Fruit fly (Drosophila melanogaster) whole organism, embryonic: ENCODE results near the gene mil.

Source experiments
- Antp ChIP-seq: fragments of 200-800 bp; sonication (Bioruptor generic); optimal IDR thresholded peaks from 3 replicates; lab custom pipeline; 2016; ENCODE audit warnings: missing biosample characterization, missing genetic modification characterization
- B-H2 ChIP-seq: fragments of 200-800 bp; sonication (Bioruptor generic); optimal IDR thresholded peaks from 2 replicates; lab custom pipeline; 2018; ENCODE audit warnings: missing biosample characterization, mild to moderate bottlenecking, missing genetic modification characterization
- CG11247 ChIP-seq: fragments of 200-800 bp; sonication (Bioruptor generic); IDR thresholded peaks from 2 replicates; pipeline ENCODE4 v1.3.6; 2022; ENCODE audit warnings: missing biosample characterization, missing genetic modification characterization
- CG13296 ChIP-seq: fragments of 200-800 bp; sonication (Bioruptor generic); optimal IDR thresholded peaks from 3 replicates; lab custom pipeline; 2018; ENCODE audit warnings: missing biosample characterization, mild to moderate bottlenecking, missing genetic modification characterization
- CG13624 ChIP-seq: fragments of 200-800 bp; sonication (Bioruptor generic); optimal IDR thresholded peaks from 2 replicates; lab custom pipeline; 2016; ENCODE audit warnings: missing biosample characterization, missing genetic modification characterization
- CG2120 ChIP-seq: fragments of 200-800 bp; sonication (Bioruptor generic); optimal IDR thresholded peaks from 3 replicates; lab custom pipeline; 2016; ENCODE audit warnings: missing biosample characterization, missing genetic modification characterization
- CG2889 ChIP-seq: fragments of 200-800 bp; sonication (Bioruptor generic); IDR thresholded peaks from 3 replicates; pipeline ENCODE4 v1.3.6; 2022; ENCODE audit warnings: missing biosample characterization, missing genetic modification characterization
- CG32767 ChIP-seq: fragments of 200-800 bp; sonication (Bioruptor generic); IDR thresholded peaks from 2 replicates; pipeline ENCODE4 v1.3.6; 2022; ENCODE audit warnings: missing biosample characterization, missing genetic modification characterization
- CG33557 ChIP-seq: fragments of 200-800 bp; sonication (Bioruptor generic); optimal IDR thresholded peaks from 2 replicates; lab custom pipeline; 2019; ENCODE audit warnings: missing biosample characterization, mild to moderate bottlenecking, missing genetic modification characterization, moderate library complexity
- CG4424 ChIP-seq: fragments of 200-800 bp; sonication (Bioruptor generic); optimal IDR thresholded peaks from 3 replicates; lab custom pipeline; 2016; ENCODE audit warnings: missing biosample characterization, missing genetic modification characterization
- CG4617 ChIP-seq: fragments of 200-800 bp; sonication (Bioruptor generic); optimal IDR thresholded peaks from 3 replicates; lab custom pipeline; 2016; ENCODE audit warnings: missing biosample characterization, missing genetic modification characterization, borderline replicate concordance
- CG6272 ChIP-seq: fragments of 200-800 bp; sonication (Bioruptor generic); IDR thresholded peaks from 2 replicates; pipeline ENCODE4 v1.3.6; 2022; ENCODE audit warnings: missing biosample characterization, missing genetic modification characterization
- CG6654 ChIP-seq: fragments of 200-800 bp; sonication (Bioruptor generic); optimal IDR thresholded peaks from 2 replicates; lab custom pipeline; 2017; ENCODE audit warnings: missing biosample characterization, mild to moderate bottlenecking, missing genetic modification characterization
- CG6791 ChIP-seq: fragments of 200-800 bp; sonication (Bioruptor generic); IDR thresholded peaks from 3 replicates; pipeline ENCODE4 v1.3.6; 2022; ENCODE audit warnings: missing biosample characterization, missing genetic modification characterization; ENCODE audit not compliant: partially characterized antibody
- CG6813 ChIP-seq: fragments of 200-800 bp; sonication (Bioruptor generic); optimal IDR thresholded peaks from 2 replicates; lab custom pipeline; 2017; ENCODE audit warnings: missing biosample characterization, missing genetic modification characterization, mild to moderate bottlenecking, moderate library complexity, missing genetic modification reagents
- CG7357 ChIP-seq: fragments of 200-800 bp; sonication (Bioruptor generic); IDR thresholded peaks from 3 replicates; pipeline ENCODE4 v1.3.6; 2022; ENCODE audit warnings: missing biosample characterization, missing genetic modification characterization
- CG9727 ChIP-seq: fragments of 200-800 bp; sonication (Bioruptor generic); optimal IDR thresholded peaks from 3 replicates; lab custom pipeline; 2017; ENCODE audit warnings: missing biosample characterization, mild to moderate bottlenecking, missing genetic modification characterization
- CTCF ChIP-seq: fragments of 200-800 bp; sonication (Bioruptor generic); optimal IDR thresholded peaks from 2 replicates; lab custom pipeline; 2017; ENCODE audit warnings: missing biosample characterization, mild to moderate bottlenecking, missing genetic modification characterization, moderate library complexity
- HHEX ChIP-seq: fragments of 200-800 bp; sonication (Bioruptor generic); optimal IDR thresholded peaks from 3 replicates; lab custom pipeline; 2017; ENCODE audit warnings: missing biosample characterization, mild to moderate bottlenecking, missing genetic modification characterization, missing genetic modification reagents
- Lpt ChIP-seq: fragments of >200 bp; optimal IDR thresholded peaks from 2 replicates; lab custom pipeline; 2018; ENCODE audit warnings: missing biosample characterization, missing genetic modification characterization
- Meics ChIP-seq: fragments of 200-800 bp; sonication (Bioruptor generic); optimal IDR thresholded peaks from 2 replicates; lab custom pipeline; 2017; ENCODE audit warnings: missing biosample characterization, mild to moderate bottlenecking, missing genetic modification characterization
- Nf-YC ChIP-seq: fragments of 200-800 bp; optimal IDR thresholded peaks from 3 replicates; lab custom pipeline; 2019; ENCODE audit warnings: missing biosample characterization, mild to moderate bottlenecking, missing genetic modification characterization, moderate library complexity
- Oaz ChIP-seq: fragments of 200-800 bp; sonication (Bioruptor generic); IDR thresholded peaks from 2 replicates; pipeline ENCODE4 v1.3.6; 2022; ENCODE audit warnings: missing biosample characterization, missing genetic modification characterization
- Sox102F ChIP-seq: fragments of 200-800 bp; sonication (Bioruptor generic); optimal IDR thresholded peaks from 2 replicates; lab custom pipeline; 2018; ENCODE audit warnings: missing biosample characterization, mild to moderate bottlenecking, missing genetic modification characterization, moderate library complexity
- Spps ChIP-seq: fragments of 200-800 bp; sonication (Bioruptor generic); optimal IDR thresholded peaks from 2 replicates; lab custom pipeline; 2018; ENCODE audit warnings: missing biosample characterization, mild to moderate bottlenecking, missing genetic modification characterization
- Stat92E ChIP-seq, 3 experiments: fragments of >200 bp in 2 of 3; fragments of 200-800 bp in 1 of 3; sonication (Bioruptor generic) in 1 of 3; optimal IDR thresholded peaks; 2 replicates each; lab custom pipeline; 2017 to 2019; ENCODE audit warnings: missing biosample characterization in 3 of 3, missing genetic modification characterization in 3 of 3, mild to moderate bottlenecking in 1 of 3, moderate library complexity in 1 of 3
- Tbp ChIP-seq: fragments of >200 bp; optimal IDR thresholded peaks from 2 replicates; lab custom pipeline; 2018; ENCODE audit warnings: missing biosample characterization, missing genetic modification characterization
- Usf ChIP-seq: fragments of 200-800 bp; sonication (Bioruptor generic); optimal IDR thresholded peaks from 2 replicates; lab custom pipeline; 2017; ENCODE audit warnings: missing genotype, missing biosample characterization, missing genetic modification characterization
- Vsx1 ChIP-seq: fragments of 200-800 bp; sonication (Bioruptor generic); optimal IDR thresholded peaks from 2 replicates; lab custom pipeline; 2017; ENCODE audit warnings: missing biosample characterization, mild to moderate bottlenecking, missing genetic modification characterization, missing genetic modification reagents
- bigmax ChIP-seq: fragments of 200-800 bp; sonication (Bioruptor generic); optimal IDR thresholded peaks from 2 replicates; lab custom pipeline; 2018; ENCODE audit warnings: missing biosample characterization, mild to moderate bottlenecking, missing genetic modification characterization
- dmrt11E ChIP-seq: fragments of 200-800 bp; sonication (Bioruptor generic); optimal IDR thresholded peaks from 3 replicates; lab custom pipeline; 2018; ENCODE audit warnings: missing biosample characterization, mild to moderate bottlenecking, missing genetic modification characterization, moderate library complexity
- dmrt99B ChIP-seq: fragments of 200-800 bp; sonication (Bioruptor generic); optimal IDR thresholded peaks from 2 replicates; lab custom pipeline; 2018; ENCODE audit warnings: missing biosample characterization, mild to moderate bottlenecking, missing genetic modification characterization, moderate library complexity
- eyg ChIP-seq: fragments of 200-800 bp; sonication (Bioruptor generic); optimal IDR thresholded peaks from 3 replicates; lab custom pipeline; 2016; ENCODE audit warnings: missing biosample characterization, missing genetic modification characterization
- fd3F ChIP-seq: fragments of 200-800 bp; sonication (Bioruptor generic); optimal IDR thresholded peaks from 2 replicates; lab custom pipeline; 2018; ENCODE audit warnings: missing biosample characterization, mild to moderate bottlenecking, missing genetic modification characterization, moderate library complexity
- hb ChIP-seq: fragments of 200-800 bp; sonication (Bioruptor generic); IDR thresholded peaks from 3 replicates; pipeline ENCODE4 v1.3.6; 2022; ENCODE audit warnings: missing biosample characterization, missing genetic modification characterization; ENCODE audit not compliant: partially characterized antibody
- jing ChIP-seq: fragments of 200-800 bp; sonication (Bioruptor generic); optimal IDR thresholded peaks from 2 replicates; lab custom pipeline; 2018; ENCODE audit warnings: missing biosample characterization, mild to moderate bottlenecking, missing genetic modification characterization
- lilli ChIP-seq: fragments of 200-800 bp; sonication (Bioruptor generic); optimal IDR thresholded peaks from 3 replicates; lab custom pipeline; 2016; ENCODE audit warnings: missing biosample characterization, missing genetic modification characterization
- lmd ChIP-seq: fragments of 200-800 bp; sonication (Bioruptor generic); IDR thresholded peaks from 2 replicates; pipeline ENCODE4 v1.3.6; 2022; ENCODE audit warnings: missing biosample characterization, missing genetic modification characterization
- lola ChIP-seq, 3 experiments: fragments of >200 bp in 2 of 3; fragments of 200-800 bp in 1 of 3; sonication (Bioruptor generic) in 1 of 3; optimal IDR thresholded peaks; 2 replicates each; lab custom pipeline; 2017 to 2019; ENCODE audit warnings: missing biosample characterization in 3 of 3, missing genetic modification characterization in 3 of 3, mild to moderate bottlenecking in 1 of 3, moderate library complexity in 1 of 3
- pb ChIP-seq: fragments of 200-800 bp; sonication (Bioruptor generic); optimal IDR thresholded peaks from 3 replicates; lab custom pipeline; 2016; ENCODE audit warnings: missing biosample characterization, missing genetic modification characterization
- pfk ChIP-seq: fragments of 200-800 bp; sonication (Bioruptor generic); optimal IDR thresholded peaks from 2 replicates; lab custom pipeline; 2018; ENCODE audit warnings: missing biosample characterization, mild to moderate bottlenecking, missing genetic modification characterization, moderate library complexity
- ranshi ChIP-seq: fragments of 200-800 bp; sonication (Bioruptor generic); IDR thresholded peaks from 2 replicates; pipeline ENCODE4 v1.3.6; 2022; ENCODE audit warnings: missing biosample characterization, missing genetic modification characterization
- repo ChIP-seq: fragments of 200-800 bp; sonication (Bioruptor generic); optimal IDR thresholded peaks from 2 replicates; lab custom pipeline; 2016; ENCODE audit warnings: missing biosample characterization, missing genetic modification characterization
- sna ChIP-seq: fragments of 200-800 bp; sonication (Bioruptor generic); IDR thresholded peaks from 2 replicates; pipeline ENCODE4 v1.3.6; 2022; ENCODE audit warnings: missing biosample characterization, missing genetic modification characterization; ENCODE audit not compliant: partially characterized antibody
- tin ChIP-seq: fragments of 200-800 bp; sonication (Bioruptor generic); optimal IDR thresholded peaks from 3 replicates; lab custom pipeline; 2016; ENCODE audit warnings: missing biosample characterization, missing genetic modification characterization
- tup ChIP-seq: fragments of 200-800 bp; sonication (Bioruptor generic); optimal IDR thresholded peaks from 2 replicates; lab custom pipeline; 2016; ENCODE audit warnings: missing biosample characterization, mild to moderate bottlenecking, missing genetic modification characterization, moderate library complexity
- vnd ChIP-seq: fragments of 200-800 bp; sonication (Bioruptor generic); IDR thresholded peaks from 3 replicates; pipeline ENCODE4 v1.3.6; 2022; ENCODE audit warnings: missing biosample characterization, missing genetic modification characterization; ENCODE audit not compliant: partially characterized antibody
- vvl ChIP-seq: fragments of 200-800 bp; sonication (Bioruptor generic); IDR thresholded peaks from 2 replicates; pipeline ENCODE4 v1.3.6; 2022; ENCODE audit warnings: missing biosample characterization, missing genetic modification characterization
- wdn ChIP-seq: fragments of 200-800 bp; sonication (Bioruptor generic); IDR thresholded peaks from 2 replicates; pipeline ENCODE4 v1.3.6; 2022; ENCODE audit warnings: missing biosample characterization, missing genetic modification characterization
- zfh2 ChIP-seq: fragments of 200-800 bp; sonication (Bioruptor generic); optimal IDR thresholded peaks from 2 replicates; lab custom pipeline; 2016; ENCODE audit warnings: missing biosample characterization, missing genetic modification characterization

mil gene

dm6 chr3R:27946555-27947204 is 34.4 kb downstream of the mil start (continued):
- no peak for TF ChIP-seq lilli (GFP tag; lab: Kevin White, UChicago)
- no peak for TF ChIP-seq zfh2 (GFP tag; lab: Kevin White, UChicago)
- TF ChIP-seq Antp (GFP tag; lab: Kevin White, UChicago): no peak
- TF ChIP-seq CG11247 (GFP tag; lab: Robert Waterston, UW): no peak
- no peak for TF ChIP-seq sna
- no peak for TF ChIP-seq Nf-YC (tag; lab: Kevin White, UChicago)
- TF ChIP-seq tin (GFP tag; lab: Kevin White, UChicago): no peak
- no peak for TF ChIP-seq lmd (GFP tag; lab: Robert Waterston, UW)
- TF ChIP-seq vvl (GFP tag; lab: Robert Waterston, UW): no peak
- no peak for TF ChIP-seq CG7357 (GFP tag; lab: Robert Waterston, UW)
- no peak for TF ChIP-seq CG6791
- no peak for TF ChIP-seq Usf (GFP tag; lab: Kevin White, UChicago)
- no peak for TF ChIP-seq jing (GFP tag; lab: Kevin White, UChicago)
- TF ChIP-seq Lpt (GFP tag; lab: Kevin White, UChicago): no peak
- no peak for TF ChIP-seq dmrt99B (tag; lab: Kevin White, UChicago)
- no peak for TF ChIP-seq Tbp
- TF ChIP-seq Vsx1: no peak
- TF ChIP-seq B-H2 (GFP tag; lab: Kevin White, UChicago): peak; percentile 13
- TF ChIP-seq CG4424 (GFP tag; lab: Kevin White, UChicago): no peak
- no peak for TF ChIP-seq vnd (GFP tag; lab: Robert Waterston, UW)
- TF ChIP-seq wdn (GFP tag; lab: Robert Waterston, UW): no peak
- no peak for TF ChIP-seq Meics
- TF ChIP-seq CG9727: no peak
- TF ChIP-seq Oaz (GFP tag; lab: Robert Waterston, UW): no peak
- TF ChIP-seq lola (GFP tag; optimal IDR thresholded peaks at IDR 0.05; lab: Kevin White, UChicago): peak in 1 of 3 experiments; percentile 10
- no peak for TF ChIP-seq CG2120 (GFP tag; lab: Kevin White, UChicago)
- no peak for TF ChIP-seq pb (GFP tag; lab: Kevin White, UChicago)
- no peak for TF ChIP-seq CG6272
- TF ChIP-seq bigmax: peak; percentile 91
- no peak for TF ChIP-seq CG6654 (GFP tag; lab: Kevin White, UChicago)
- no peak for TF ChIP-seq CTCF (GFP tag; lab: Kevin White, UChicago)
- TF ChIP-seq CG32767 (GFP tag; lab: Robert Waterston, UW): no peak
- TF ChIP-seq Sox102F (GFP tag; lab: Kevin White, UChicago): no peak
- peak; percentile 8 for TF ChIP-seq dmrt11E (tag; lab: Kevin White, UChicago)
- TF ChIP-seq fd3F (GFP tag; lab: Kevin White, UChicago): no peak
- no peak for TF ChIP-seq eyg (GFP tag; lab: Kevin White, UChicago)
- peak; percentile 38 for TF ChIP-seq HHEX (GFP tag; lab: Kevin White, UChicago)
- TF ChIP-seq CG33557: peak; percentile 77
- no peak for TF ChIP-seq CG2889 (GFP tag; lab: Robert Waterston, UW)
- TF ChIP-seq CG13624: no peak
- TF ChIP-seq Spps: no peak
- TF ChIP-seq hb: no peak
- TF ChIP-seq CG6813 (GFP tag; lab: Kevin White, UChicago): peak; percentile 43
- no peak for TF ChIP-seq tup (GFP tag; lab: Kevin White, UChicago)
- peak; percentile 44 for TF ChIP-seq CG13296 (GFP tag; lab: Kevin White, UChicago)
- TF ChIP-seq CG4617 (GFP tag; lab: Kevin White, UChicago): no peak
- peak; percentile 10 for TF ChIP-seq pfk (GFP tag; lab: Kevin White, UChicago)
- TF ChIP-seq Stat92E (GFP tag; optimal IDR thresholded peaks at IDR 0.05; lab: Kevin White, UChicago): no peak
- no peak for TF ChIP-seq ranshi (GFP tag; lab: Robert Waterston, UW)
- TF ChIP-seq repo (GFP tag; lab: Kevin White, UChicago): no peak
